Worm (Caenorhabditis elegans) whole organism, L4/young adult: Measurements from ENCODE around the gene set-25.

Experiments
- W03F9.2 ChIP-seq: fragments of 150-350 bp; optimal IDR thresholded peaks from 2 replicates; lab custom pipeline; 2014; ENCODE audit warnings: missing biosample characterization, missing genetic modification characterization
- dao-5 ChIP-seq: sonication (generic microtip); optimal IDR thresholded peaks from 2 replicates; lab custom pipeline; 2016; ENCODE audit warnings: missing genotype, missing genetic modification characterization, moderate library complexity, missing compliant biosample characterization
- him-1 ChIP-seq: sonication (generic microtip); optimal IDR thresholded peaks from 2 replicates; lab custom pipeline; 2016; ENCODE audit warnings: missing genotype, missing genetic modification reagents, missing genetic modification characterization, missing compliant biosample characterization

Gene set-25

ce11 chrIII:13313788-13314187, 20.9 kb upstream of the set-25 start, which contains the start of gene Y43F4B.10:
Gene Y43F4B.10 (plus strand): TSS chrIII:13314068.
- TF ChIP-seq him-1 (tag; lab: Kevin White, UChicago): no peak
- TF ChIP-seq dao-5 (tag; lab: Kevin White, UChicago): no peak
- no peak for TF ChIP-seq W03F9.2 (tag; lab: Kevin White, UChicago)

ce11 chrIII:13310552-13310951, 17.7 kb upstream of the set-25 start:
- no peak for TF ChIP-seq W03F9.2 (tag; lab: Kevin White, UChicago)
- no peak for TF ChIP-seq dao-5 (tag; lab: Kevin White, UChicago)
- TF ChIP-seq him-1 (tag; lab: Kevin White, UChicago): no peak

- TF ChIP-seq dao-5 (tag; lab: Kevin White, UChicago) (no peak), him-1 (tag; lab: Kevin White, UChicago) (no peak), W03F9.2 (tag; lab: Kevin White, UChicago) (peak; percentile 52)
Observed at ce11 chrIII:13307107-13307506, 14.2 kb upstream of the set-25 start, which contains the start of the genes klp-19 and slc-36.1. Gene klp-19 (minus strand): TSS chrIII:13307259. Gene slc-36.1 (plus strand): TSS chrIII:13307502.

- no peak for TF ChIP-seq dao-5 (tag; lab: Kevin White, UChicago)
- no peak for TF ChIP-seq W03F9.2 (tag; lab: Kevin White, UChicago)
- no peak for TF ChIP-seq him-1 (tag; lab: Kevin White, UChicago)
Observed at ce11 chrIII:13305537-13305936, 12.6 kb upstream of the set-25 start.

ce11 chrIII:13302578-13302977, 9.7 kb upstream of the set-25 start:
- TF ChIP-seq dao-5 (tag; lab: Kevin White, UChicago): no peak
- no peak for TF ChIP-seq him-1 (tag; lab: Kevin White, UChicago)
- TF ChIP-seq W03F9.2 (tag; lab: Kevin White, UChicago): no peak

ce11 chrIII:13301983-13302382, 9.1 kb upstream of the set-25 start:
- no peak for TF ChIP-seq him-1 (tag; lab: Kevin White, UChicago)
- no peak for TF ChIP-seq dao-5 (tag; lab: Kevin White, UChicago)
- TF ChIP-seq W03F9.2 (tag; lab: Kevin White, UChicago): no peak

- no peak for TF ChIP-seq dao-5 (tag; lab: Kevin White, UChicago)
Observed at ce11 chrIII:13298722-13299431, 6.0 kb upstream of the set-25 start, which contains the start of gene pgm-2. Gene pgm-2 (plus strand): TSS chrIII:13299378.

- TF ChIP-seq W03F9.2 (tag; lab: Kevin White, UChicago): peak; percentile 43
Observed at ce11 chrIII:13296289-13296874, 3.5 kb upstream of the set-25 start, which contains the start of gene npp-18. Gene npp-18 (plus strand): TSS chrIII:13296853.

- TF ChIP-seq dao-5 (tag; lab: Kevin White, UChicago) (no peak), him-1 (tag; lab: Kevin White, UChicago) (no peak)
Observed at ce11 chrIII:13285421-13285820, 7.5 kb downstream of the set-25 start, which contains the start of gene F56A8.8. Gene F56A8.8 (plus strand): TSS chrIII:13285721.

ce11 chrIII:13277881-13278500, 14.9 kb downstream of the set-25 start:
- TF ChIP-seq him-1 (tag; lab: Kevin White, UChicago): no peak
- TF ChIP-seq dao-5 (tag; lab: Kevin White, UChicago): no peak
- TF ChIP-seq W03F9.2 (tag; lab: Kevin White, UChicago): no peak

ce11 chrIII:13276958-13277357, 15.9 kb downstream of the set-25 start, which contains the start of gene unc-64:
Gene unc-64 (plus strand): TSS chrIII:13277258.
- TF ChIP-seq W03F9.2 (tag; lab: Kevin White, UChicago) (no peak), dao-5 (tag; lab: Kevin White, UChicago) (no peak), him-1 (tag; lab: Kevin White, UChicago) (no peak)

- TF ChIP-seq him-1 (tag; lab: Kevin White, UChicago): peak; percentile 49
- no peak for TF ChIP-seq W03F9.2 (tag; lab: Kevin White, UChicago)
Observed at ce11 chrIII:13275784-13276183, 17.1 kb downstream of the set-25 start.

- no peak for TF ChIP-seq him-1 (tag; lab: Kevin White, UChicago)
- TF ChIP-seq dao-5 (tag; lab: Kevin White, UChicago): no peak
- no peak for TF ChIP-seq W03F9.2 (tag; lab: Kevin White, UChicago)
Observed at ce11 chrIII:13272788-13273187, 20.1 kb downstream of the set-25 start.
